Worm (Caenorhabditis elegans) whole organism, dauer: ENCODE data around the gene nas-18.
"Not testable (repeated sequence)": the region's sequence is repeated elsewhere in the genome, so short reads cannot be mapped to it uniquely, and the experiment has no call there.

Source experiments
- unc-62 ChIP-seq: sonication (generic microtip); optimal IDR thresholded peaks from 2 replicates; lab custom pipeline; 2017; ENCODE audit warnings: missing biosample characterization, missing genetic modification reagents, missing genetic modification characterization

nas-18 gene

ce11 chrV:11390394-11390793 is 5.8 kb upstream of the nas-18 start, which contains the start of the genes K03B8.11 and K03B8.14:
TSS of gene K03B8.11 (minus strand) at chrV:11390494.
TSS of gene K03B8.14 (plus strand) at chrV:11390503.
- no peak for TF ChIP-seq unc-62 (GFP tag; lab: Kevin White, UChicago)

- no peak for TF ChIP-seq unc-62 (GFP tag; lab: Kevin White, UChicago)
Observed at ce11 chrV:11392020-11392419, 4.2 kb upstream of the nas-18 start, which contains the start of gene nas-16. TSS of gene nas-16 (plus strand) at chrV:11392320.

ce11 chrV:11395024-11395423 is 1.2 kb upstream of the nas-18 start, which contains the start of gene K03B8.4:
TSS of gene K03B8.4 (minus strand) at chrV:11395124.
- TF ChIP-seq unc-62 (GFP tag; lab: Kevin White, UChicago), result not testable (repeated sequence)

DNA sequence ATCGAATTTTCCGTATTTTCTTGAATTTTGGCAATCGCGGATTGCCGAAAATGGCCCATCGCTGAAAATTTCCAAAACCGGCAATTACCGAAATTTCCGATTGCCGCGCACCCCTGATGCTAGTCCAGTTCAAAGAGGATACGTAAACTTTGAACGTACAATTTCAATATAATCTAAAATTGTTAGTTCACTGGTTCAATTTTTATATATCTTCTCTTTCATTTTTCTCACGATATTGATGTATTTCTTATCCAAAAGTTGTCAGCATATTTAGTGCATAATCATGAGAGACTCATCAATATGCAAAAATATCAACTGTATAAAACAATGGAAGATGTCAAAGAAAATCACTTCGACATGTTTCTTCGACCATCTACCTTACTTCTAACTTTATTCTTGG is 2.4 kb downstream of the nas-18 start, which contains the start of gene nas-17:
Gene nas-17 (plus strand): TSS at position 301 of the 400 bp plus-strand sequence.
- TF ChIP-seq unc-62 (GFP tag; lab: Kevin White, UChicago), result no peak

DNA sequence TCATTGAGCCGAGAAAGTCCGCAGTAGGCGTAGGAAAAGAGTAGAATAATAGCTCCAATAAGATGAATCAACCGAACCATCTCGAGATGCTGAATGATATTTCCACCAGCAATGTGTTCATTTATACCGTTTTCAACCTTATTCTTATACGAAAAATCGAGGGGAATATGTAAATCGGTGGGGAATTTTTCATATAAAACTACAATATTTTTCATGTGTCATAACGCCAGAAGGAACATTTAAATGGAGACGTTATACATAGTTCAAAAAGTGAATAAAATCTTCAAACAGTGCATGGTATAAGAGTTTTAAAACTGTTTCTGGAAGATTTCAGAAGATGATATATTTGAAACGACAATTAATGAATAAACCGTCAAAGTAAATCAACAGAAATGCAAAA is 6.4 kb downstream of the nas-18 start, which contains the start of gene nas-19:
Gene nas-19 (minus strand): TSS at position 101 of the 400 bp plus-strand sequence.
- no peak for TF ChIP-seq unc-62 (GFP tag; lab: Kevin White, UChicago)

- no peak for TF ChIP-seq unc-62 (GFP tag; lab: Kevin White, UChicago)
Observed at ce11 chrV:11403059-11403458, 6.8 kb downstream of the nas-18 start.

DNA sequence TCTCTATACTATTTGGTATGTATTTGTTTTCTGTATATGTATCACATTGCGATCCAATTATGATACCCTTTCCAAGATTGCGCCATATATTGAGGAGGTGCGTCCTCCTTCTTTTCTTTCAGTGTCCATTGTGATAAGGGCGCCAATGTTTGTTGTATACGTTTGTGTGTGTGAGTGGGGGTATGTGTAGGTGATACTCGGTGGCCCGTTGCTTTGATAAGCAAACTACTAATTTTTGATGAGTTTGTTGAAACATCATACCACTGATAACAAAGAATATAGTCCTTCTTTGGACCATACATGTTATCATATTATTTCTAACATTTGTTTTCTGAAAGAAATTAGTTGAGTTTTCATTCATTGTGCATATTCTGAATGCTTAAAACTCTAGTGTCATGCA is 7.5 kb downstream of the nas-18 start:
- no peak for TF ChIP-seq unc-62 (GFP tag; lab: Kevin White, UChicago)

ce11 chrV:11407251-11407650 is 11.0 kb downstream of the nas-18 start, which contains the start of gene K03B8.6:
TSS of gene K03B8.6 (plus strand) at chrV:11407584.
- TF ChIP-seq unc-62 (GFP tag; lab: Kevin White, UChicago), result no peak

DNA sequence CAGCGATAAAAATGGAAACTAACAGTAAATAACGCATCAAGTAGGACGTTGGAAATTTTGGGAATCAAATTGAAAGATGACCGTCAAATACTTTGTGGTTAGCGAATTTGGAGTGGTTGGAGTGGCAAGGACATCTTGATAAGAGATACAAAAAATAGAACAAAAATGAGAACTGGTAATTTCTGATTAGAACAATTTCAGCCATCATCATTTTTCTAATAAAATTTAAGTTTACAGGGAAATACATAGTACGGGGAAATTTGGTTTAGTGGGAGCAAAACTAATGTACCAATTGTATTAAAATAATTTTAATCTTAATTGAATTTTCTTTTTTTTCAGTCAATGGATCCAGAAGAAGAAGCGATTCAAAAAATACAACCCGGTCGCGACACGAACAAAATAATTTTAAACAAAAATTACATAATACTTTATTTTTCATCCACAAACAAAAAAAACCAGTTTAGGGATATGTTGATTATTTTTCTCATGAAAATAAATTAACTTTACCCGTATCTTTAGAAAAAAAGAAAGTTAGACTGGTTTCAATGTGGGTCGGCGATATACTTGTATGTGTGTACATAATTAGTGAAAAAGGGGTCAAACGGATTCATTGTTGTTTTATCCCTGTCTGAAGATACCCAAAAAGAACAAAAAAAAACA is 14.8 kb downstream of the nas-18 start, which contains the start of the genes K03B8.8 and grl-3:
Gene K03B8.8 (minus strand): TSS at position 101 of the 660 bp plus-strand sequence.
Gene grl-3 (plus strand): TSS at position 610 of the 660 bp plus-strand sequence.
- no peak for TF ChIP-seq unc-62 (GFP tag; lab: Kevin White, UChicago)

ce11 chrV:11412125-11412524 is 15.9 kb downstream of the nas-18 start:
- no peak for TF ChIP-seq unc-62 (GFP tag; lab: Kevin White, UChicago)

DNA sequence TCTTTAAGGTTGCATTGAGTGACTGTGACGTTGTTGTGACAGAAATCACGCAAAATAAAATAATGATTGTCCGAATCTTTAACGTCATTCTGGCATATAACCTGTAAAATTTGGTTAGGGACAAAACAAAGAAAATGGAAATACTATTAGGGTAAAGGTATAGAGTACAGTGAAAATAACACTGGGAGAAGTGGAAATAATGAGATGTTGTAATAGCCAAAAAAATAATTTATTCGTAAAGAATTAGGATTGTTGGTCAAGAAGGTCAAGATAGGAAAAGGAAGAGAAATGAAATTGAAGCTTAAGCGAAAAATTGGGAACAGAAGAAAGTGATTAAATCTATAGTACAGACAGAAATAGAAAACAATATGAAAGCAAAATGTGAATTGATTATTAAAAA is 18.8 kb downstream of the nas-18 start, which contains the start of gene deg-3:
Gene deg-3 (minus strand): TSS at position 101 of the 400 bp plus-strand sequence.
- TF ChIP-seq unc-62 (GFP tag; lab: Kevin White, UChicago), result no peak

ce11 chrV:11421605-11422004 is 25.4 kb downstream of the nas-18 start, which contains the start of gene des-2:
TSS of gene des-2 (minus strand) at chrV:11421705.
- no peak for TF ChIP-seq unc-62 (GFP tag; lab: Kevin White, UChicago)

- no peak for TF ChIP-seq unc-62 (GFP tag; lab: Kevin White, UChicago)
Observed at ce11 chrV:11424565-11424964, 28.3 kb downstream of the nas-18 start, which contains the start of gene T26H10.2. TSS of gene T26H10.2 (minus strand) at chrV:11424665.

DNA sequence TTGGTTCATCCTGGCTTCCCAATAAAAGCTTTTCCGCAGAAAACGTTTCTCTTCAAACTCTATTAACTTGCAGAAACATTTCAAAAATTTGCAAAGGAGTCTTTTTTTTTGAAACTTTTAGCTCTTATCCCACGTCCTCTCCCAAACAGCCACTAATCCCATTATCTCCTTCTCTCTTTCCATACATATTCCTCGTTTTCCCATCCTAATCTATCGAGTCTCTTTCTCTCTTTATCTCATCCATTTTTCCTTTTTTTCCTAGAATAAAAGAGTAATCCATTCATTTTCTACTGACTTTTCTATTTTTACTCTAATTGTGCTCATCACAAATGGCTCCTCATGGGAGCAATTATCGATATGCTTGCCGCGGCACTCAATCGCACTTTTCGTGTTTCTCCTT is 32.5 kb downstream of the nas-18 start:
- TF ChIP-seq unc-62 (GFP tag; lab: Kevin White, UChicago), result no peak

DNA sequence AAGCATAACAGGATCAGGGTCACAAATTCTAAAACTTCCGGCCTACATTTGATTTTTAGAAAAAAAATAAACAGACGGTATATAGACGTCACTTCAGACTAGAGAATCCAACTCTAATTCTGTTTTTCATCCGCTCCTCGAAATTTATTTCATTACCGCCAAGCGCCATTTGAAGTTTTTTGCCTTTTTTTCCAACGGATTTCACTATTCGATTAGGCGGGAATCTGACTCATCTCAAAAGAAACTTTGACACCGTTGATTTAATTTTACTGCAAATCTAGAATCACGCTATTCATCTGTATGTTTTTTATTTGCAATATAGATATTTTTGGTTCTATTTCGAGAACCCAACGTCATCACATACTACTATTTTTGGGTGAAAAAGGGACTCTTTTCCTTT is 34.6 kb downstream of the nas-18 start:
- TF ChIP-seq unc-62 (GFP tag; lab: Kevin White, UChicago), result no peak

ce11 chrV:11435242-11435641 is 39.0 kb downstream of the nas-18 start:
- no peak for TF ChIP-seq unc-62 (GFP tag; lab: Kevin White, UChicago)
